Worm (Caenorhabditis elegans): Measurements from ENCODE around the gene K01A2.10.

K01A2.10 gene

ce11 chrII:341282-341681 lies 18.4 kb upstream of the K01A2.10 start:
- TF ChIP-seq blmp-1 (tag; optimal IDR thresholded peaks at IDR 0.05; ENCODE audit: insufficient read depth) (no peak), sem-4 (tag; optimal IDR thresholded peaks at IDR 0.05) (no peak), ceh-16 (tag; optimal IDR thresholded peaks at IDR 0.05) (no peak), elt-1 (tag; optimal IDR thresholded peaks at IDR 0.05) (no peak), F13H6.1 (tag; optimal IDR thresholded peaks at IDR 0.05) (no peak), Y55F3AM.14 (GFP tag; optimal IDR thresholded peaks at IDR 0.05) (no peak), mab-5 (tag; optimal IDR thresholded peaks at IDR 0.05) (no peak), unc-39 (tag; optimal IDR thresholded peaks at IDR 0.05) (no peak), nhr-237 (tag; optimal IDR thresholded peaks at IDR 0.05) (no peak), dmd-4 (tag; optimal IDR thresholded peaks at IDR 0.05) (no peak)

- no peak for TF ChIP-seq fos-1 (tag; optimal IDR thresholded peaks at IDR 0.05)
- no peak for TF ChIP-seq lin-11 (tag; optimal IDR thresholded peaks at IDR 0.05)
- TF ChIP-seq nhr-6 (tag; optimal IDR thresholded peaks at IDR 0.05), result no peak
- TF ChIP-seq sma-9 (GFP tag; optimal IDR thresholded peaks at IDR 0.05), result no peak
- no peak for TF ChIP-seq sma-9 (tag; optimal IDR thresholded peaks at IDR 0.05)
- no peak for TF ChIP-seq nhr-12 (tag; optimal IDR thresholded peaks at IDR 0.05)
- no peak for TF ChIP-seq ceh-82 (tag; optimal IDR thresholded peaks at IDR 0.05)
- no peak for TF ChIP-seq peb-1 (tag; optimal IDR thresholded peaks at IDR 0.05)
- no peak for TF ChIP-seq mbf-1 (tag; optimal IDR thresholded peaks at IDR 0.05)
- no peak for TF ChIP-seq sem-4 (tag; optimal IDR thresholded peaks at IDR 0.05)
- TF ChIP-seq ztf-1 (GFP tag; conservative IDR thresholded peaks at IDR 0.05), result no peak
- TF ChIP-seq nhr-10 (tag; optimal IDR thresholded peaks at IDR 0.05), result no peak
- TF ChIP-seq gmeb-1 (tag; optimal IDR thresholded peaks at IDR 0.05), result no peak
- no peak for TF ChIP-seq F13H6.1 (tag; optimal IDR thresholded peaks at IDR 0.05)
- TF ChIP-seq nhr-129 (tag; optimal IDR thresholded peaks at IDR 0.05), result no peak
- no peak for TF ChIP-seq mab-5 (tag; optimal IDR thresholded peaks at IDR 0.05)
- TF ChIP-seq ama-1 (optimal IDR thresholded peaks at IDR 0.05), result no peak
- no peak for TF ChIP-seq elt-1 (tag; optimal IDR thresholded peaks at IDR 0.05)
- no peak for TF ChIP-seq alr-1 (tag; optimal IDR thresholded peaks at IDR 0.05)
- TF ChIP-seq zag-1 (tag; optimal IDR thresholded peaks at IDR 0.05), result no peak
- TF ChIP-seq mdl-1 (tag; optimal IDR thresholded peaks at IDR 0.05), result no peak
These were observed 17.8 kb upstream of the K01A2.10 start for ce11 chrII:340714-341113.

ce11 chrII:340224-340623 lies 17.3 kb upstream of the K01A2.10 start, which contains the start of gene clc-31:
Gene clc-31, plus strand, starts transcription at chrII:340524.
- TF ChIP-seq elt-1 (tag; optimal IDR thresholded peaks at IDR 0.05) (no peak), nhr-10 (tag; optimal IDR thresholded peaks at IDR 0.05) (no peak), lsy-2 (tag; optimal IDR thresholded peaks at IDR 0.05) (no peak), C34F6.9 (tag; optimal IDR thresholded peaks at IDR 0.05) (no peak), lin-11 (tag; optimal IDR thresholded peaks at IDR 0.05) (no peak), crh-2 (tag; optimal IDR thresholded peaks at IDR 0.05) (no peak)

ce11 chrII:337233-337832 lies 14.4 kb upstream of the K01A2.10 start, which contains the start of gene cpn-2:
Gene cpn-2, plus strand, starts transcription at chrII:337782.
- TF ChIP-seq unc-55 (GFP tag; optimal IDR thresholded peaks at IDR 0.05) (no peak), mbf-1 (tag; optimal IDR thresholded peaks at IDR 0.05) (no peak), nhr-10 (tag; optimal IDR thresholded peaks at IDR 0.05) (no peak), mdl-1 (tag; optimal IDR thresholded peaks at IDR 0.05) (no peak), lin-11 (tag; optimal IDR thresholded peaks at IDR 0.05) (no peak), fos-1 (tag; optimal IDR thresholded peaks at IDR 0.05) (no peak), ztf-4 (tag; optimal IDR thresholded peaks at IDR 0.05) (no peak), nhr-21 (tag; optimal IDR thresholded peaks at IDR 0.05) (no peak), peb-1 (tag; optimal IDR thresholded peaks at IDR 0.05) (no peak), ZK546.5 (tag; optimal IDR thresholded peaks at IDR 0.05) (no peak), sem-4 (tag; optimal IDR thresholded peaks at IDR 0.05) (no peak), sma-3 (GFP tag; optimal IDR thresholded peaks at IDR 0.05) (no peak)

- no peak for TF ChIP-seq unc-62 (GFP tag; optimal IDR thresholded peaks at IDR 0.05)
- TF ChIP-seq nhr-21 (tag; optimal IDR thresholded peaks at IDR 0.05), result peak; percentile 23
- TF ChIP-seq elt-3 (tag; optimal IDR thresholded peaks at IDR 0.05), result no peak
- TF ChIP-seq alr-1 (tag; optimal IDR thresholded peaks at IDR 0.05), result no peak
- no peak for TF ChIP-seq lin-13 (GFP tag; optimal IDR thresholded peaks at IDR 0.05)
- no peak for TF ChIP-seq ama-1 (optimal IDR thresholded peaks at IDR 0.05)
- TF ChIP-seq lin-11 (tag; optimal IDR thresholded peaks at IDR 0.05), result no peak
These were observed 11.9 kb upstream of the K01A2.10 start for ce11 chrII:334828-335227.
